Fruit fly (Drosophila melanogaster) whole organism, prepupa: ENCODE data around the gene CG31051.

Source experiments
- Blimp-1 ChIP-seq: fragments of 200-800 bp; sonication (Bioruptor generic); optimal IDR thresholded peaks from 3 replicates; lab custom pipeline; 2017; ENCODE audit warnings: missing biosample characterization, missing genetic modification characterization, mild to moderate bottlenecking, moderate library complexity, missing genetic modification reagents
- CG10631 ChIP-seq: fragments of 200-800 bp; sonication (Bioruptor generic); optimal IDR thresholded peaks from 2 replicates; lab custom pipeline; 2016; ENCODE audit warnings: missing biosample characterization, missing genetic modification characterization
- CG10669 ChIP-seq: fragments of 200-800 bp; sonication (Bioruptor generic); optimal IDR thresholded peaks from 3 replicates; lab custom pipeline; 2018; ENCODE audit warnings: missing biosample characterization, mild to moderate bottlenecking, missing genetic modification characterization, moderate library complexity
- CG11294 ChIP-seq: fragments of 200-800 bp; sonication (Bioruptor generic); IDR thresholded peaks from 2 replicates; pipeline ENCODE4 v1.3.6; 2022; ENCODE audit warnings: missing biosample characterization, missing genetic modification characterization
- CG11762 ChIP-seq: fragments of 200-800 bp; sonication (Bioruptor generic); optimal IDR thresholded peaks from 3 replicates; lab custom pipeline; 2016; ENCODE audit warnings: missing biosample characterization, missing genetic modification characterization; ENCODE audit not compliant: insufficient read depth
- CG11902 ChIP-seq: fragments of 200-800 bp; sonication (Bioruptor generic); optimal IDR thresholded peaks from 3 replicates; lab custom pipeline; 2016; ENCODE audit warnings: missing biosample characterization, missing genetic modification characterization
- CG1621 ChIP-seq: fragments of 200-800 bp; sonication (Bioruptor generic); optimal IDR thresholded peaks from 3 replicates; lab custom pipeline; 2018; ENCODE audit warnings: missing biosample characterization, mild to moderate bottlenecking, missing genetic modification characterization
- CG16779 ChIP-seq: fragments of 200-800 bp; sonication (Bioruptor generic); optimal IDR thresholded peaks from 3 replicates; lab custom pipeline; 2017; ENCODE audit warnings: missing biosample characterization, mild to moderate bottlenecking, missing genetic modification characterization
- CG3032 ChIP-seq: fragments of 200-800 bp; optimal IDR thresholded peaks from 2 replicates; lab custom pipeline; 2019; ENCODE audit warnings: missing biosample characterization, mild to moderate bottlenecking, missing genetic modification characterization, moderate library complexity
- CG31627 ChIP-seq: fragments of 200-800 bp; sonication (Bioruptor generic); optimal IDR thresholded peaks from 3 replicates; lab custom pipeline; 2016; ENCODE audit warnings: missing biosample characterization, missing genetic modification characterization
- CG32006 ChIP-seq: fragments of 200-800 bp; sonication (Bioruptor generic); optimal IDR thresholded peaks from 3 replicates; lab custom pipeline; 2017; ENCODE audit warnings: missing biosample characterization, mild to moderate bottlenecking, missing genetic modification characterization
- CG4318 ChIP-seq: fragments of 200-800 bp; sonication (Bioruptor generic); optimal IDR thresholded peaks from 3 replicates; lab custom pipeline; 2017; ENCODE audit warnings: missing biosample characterization, mild to moderate bottlenecking, missing genetic modification characterization
- CG6163 ChIP-seq: fragments of 200-800 bp; sonication (Bioruptor generic); IDR thresholded peaks from 3 replicates; pipeline ENCODE4 v1.3.6; 2022; ENCODE audit warnings: missing biosample characterization, missing genetic modification characterization
- CG6276 ChIP-seq: fragments of 200-800 bp; sonication (Bioruptor generic); optimal IDR thresholded peaks from 2 replicates; lab custom pipeline; 2017; ENCODE audit warnings: missing biosample characterization, mild to moderate bottlenecking, missing genetic modification characterization
- CG6808 ChIP-seq: fragments of 200-800 bp; sonication (Bioruptor generic); optimal IDR thresholded peaks from 3 replicates; lab custom pipeline; 2017; ENCODE audit warnings: missing biosample characterization, missing genetic modification characterization, mild to moderate bottlenecking, moderate library complexity, missing genetic modification reagents
- CG6854 ChIP-seq: fragments of 200-800 bp; sonication (Bioruptor generic); optimal IDR thresholded peaks from 2 replicates; lab custom pipeline; 2017; ENCODE audit warnings: missing biosample characterization, mild to moderate bottlenecking, missing genetic modification characterization
- CG7368 ChIP-seq: fragments of 200-800 bp; sonication (Bioruptor generic); optimal IDR thresholded peaks from 3 replicates; lab custom pipeline; 2016; ENCODE audit warnings: missing biosample characterization, missing genetic modification characterization
- CG8119 ChIP-seq: fragments of 200-800 bp; sonication (Bioruptor generic); IDR thresholded peaks from 3 replicates; pipeline ENCODE4 v1.3.6; 2022; ENCODE audit warnings: missing biosample characterization, missing genetic modification characterization
- CG8319 ChIP-seq: fragments of 200-800 bp; sonication (Bioruptor generic); optimal IDR thresholded peaks from 3 replicates; lab custom pipeline; 2016; ENCODE audit warnings: missing biosample characterization, missing genetic modification characterization
- CG8632 ChIP-seq: fragments of 200-800 bp; sonication (Bioruptor generic); optimal IDR thresholded peaks from 3 replicates; lab custom pipeline; 2016; ENCODE audit warnings: missing biosample characterization, missing genetic modification characterization
- Eip75B ChIP-seq: fragments of 200-800 bp; sonication (Bioruptor generic); optimal IDR thresholded peaks from 3 replicates; lab custom pipeline; 2016; ENCODE audit warnings: missing biosample characterization, missing genetic modification characterization
- Eip78C ChIP-seq: fragments of 200-800 bp; sonication (Bioruptor generic); peaks from one replicate; lab custom pipeline; 2016; ENCODE audit warnings: missing biosample characterization, missing genetic modification characterization
- Ets21C ChIP-seq: fragments of 200-800 bp; sonication (Bioruptor generic); optimal IDR thresholded peaks from 3 replicates; lab custom pipeline; 2016; ENCODE audit warnings: missing biosample characterization, missing genetic modification characterization
- Ets96B ChIP-seq: fragments of 200-800 bp; optimal IDR thresholded peaks from 2 replicates; lab custom pipeline; 2019; ENCODE audit warnings: missing biosample characterization, mild to moderate bottlenecking, missing genetic modification characterization, moderate library complexity
- Gug ChIP-seq: fragments of 200-800 bp; sonication (Bioruptor generic); IDR thresholded peaks from 2 replicates; pipeline ENCODE4 v1.3.6; 2022; ENCODE audit warnings: missing biosample characterization, missing genetic modification characterization
- Hr38 ChIP-seq: sonication (Bioruptor generic); optimal IDR thresholded peaks from 2 replicates; lab custom pipeline; 2016; ENCODE audit warnings: missing biosample characterization, missing genetic modification characterization
- Lpt ChIP-seq: fragments of 200-800 bp; sonication (Bioruptor generic); optimal IDR thresholded peaks from 3 replicates; lab custom pipeline; 2016; ENCODE audit warnings: missing biosample characterization, missing genetic modification characterization
- Met ChIP-seq: fragments of 200-800 bp; sonication (Bioruptor generic); optimal IDR thresholded peaks from 3 replicates; lab custom pipeline; 2016; ENCODE audit warnings: missing biosample characterization, missing genetic modification characterization
- Smox ChIP-seq: fragments of 200-800 bp; sonication (Bioruptor generic); optimal IDR thresholded peaks from 3 replicates; lab custom pipeline; 2016; ENCODE audit warnings: missing biosample characterization, missing genetic modification characterization
- Sox102F ChIP-seq: fragments of 200-800 bp; sonication (Bioruptor generic); optimal IDR thresholded peaks from 2 replicates; lab custom pipeline; 2016; ENCODE audit warnings: missing biosample characterization, mild to moderate bottlenecking, missing genetic modification characterization
- Sox14 ChIP-seq: fragments of 200-800 bp; sonication (Bioruptor generic); optimal IDR thresholded peaks from 3 replicates; lab custom pipeline; 2016; ENCODE audit warnings: missing biosample characterization, missing genetic modification characterization
- Sox15 ChIP-seq: fragments of 200-800 bp; sonication (Bioruptor generic); optimal IDR thresholded peaks from 3 replicates; lab custom pipeline; 2016; ENCODE audit warnings: missing biosample characterization, missing genetic modification characterization
- acj6 ChIP-seq: fragments of 200-800 bp; sonication (Bioruptor generic); optimal IDR thresholded peaks from 3 replicates; lab custom pipeline; 2016; ENCODE audit warnings: missing biosample characterization, missing genetic modification characterization
- cyc ChIP-seq: fragments of 200-800 bp; sonication (Bioruptor generic); optimal IDR thresholded peaks from 3 replicates; lab custom pipeline; 2016; ENCODE audit warnings: missing biosample characterization, missing genetic modification characterization
- dac ChIP-seq: fragments of 200-800 bp; sonication (Bioruptor generic); optimal IDR thresholded peaks from 2 replicates; lab custom pipeline; 2017; ENCODE audit warnings: missing biosample characterization, mild to moderate bottlenecking, missing genetic modification characterization
- dsx ChIP-seq: fragments of 200-800 bp; optimal IDR thresholded peaks from 3 replicates; lab custom pipeline; 2019; ENCODE audit warnings: missing biosample characterization, mild to moderate bottlenecking, missing genetic modification characterization, moderate library complexity; ENCODE audit not compliant: poor library complexity, severe bottlenecking
- eg ChIP-seq: fragments of 200-800 bp; sonication (Bioruptor generic); IDR thresholded peaks from 3 replicates; pipeline ENCODE4 v1.3.6; 2022; ENCODE audit warnings: missing biosample characterization, missing genetic modification characterization
- fd59A ChIP-seq: fragments of 200-800 bp; sonication (Bioruptor generic); optimal IDR thresholded peaks from 2 replicates; lab custom pipeline; 2017; ENCODE audit warnings: missing biosample characterization, mild to moderate bottlenecking, missing genetic modification characterization, missing genetic modification reagents
- lz ChIP-seq: fragments of 200-800 bp; sonication (Bioruptor generic); optimal IDR thresholded peaks from 3 replicates; lab custom pipeline; 2016; ENCODE audit warnings: missing biosample characterization, missing genetic modification characterization
- salr ChIP-seq, 2 experiments: fragments of 200-800 bp; sonication (Bioruptor generic); optimal IDR thresholded peaks; 3 replicates each; lab custom pipeline; 2016 to 2018; ENCODE audit warnings: missing biosample characterization in 2 of 2, missing genetic modification characterization in 2 of 2, mild to moderate bottlenecking in 1 of 2
- spab ChIP-seq: fragments of 200-800 bp; sonication (Bioruptor generic); optimal IDR thresholded peaks from 2 replicates; lab custom pipeline; 2017; ENCODE audit warnings: missing biosample characterization, mild to moderate bottlenecking, missing genetic modification characterization, missing genetic modification reagents
- ss ChIP-seq, 2 experiments: fragments of 200-800 bp; sonication (Bioruptor generic); optimal IDR thresholded peaks; 2 replicates in 1 of 2; 3 replicates in 1 of 2; lab custom pipeline; 2017 to 2018; ENCODE audit warnings: mild to moderate bottlenecking in 2 of 2, missing biosample characterization in 2 of 2, missing genetic modification characterization in 2 of 2, moderate library complexity in 1 of 2
- topi ChIP-seq: fragments of 200-800 bp; sonication (Bioruptor generic); optimal IDR thresholded peaks from 3 replicates; lab custom pipeline; 2016; ENCODE audit warnings: missing biosample characterization, missing genetic modification characterization
- vri ChIP-seq: fragments of 200-800 bp; sonication (Bioruptor generic); optimal IDR thresholded peaks from 3 replicates; lab custom pipeline; 2016; ENCODE audit warnings: missing biosample characterization, mild to moderate bottlenecking, missing genetic modification characterization

Gene CG31051

DNA sequence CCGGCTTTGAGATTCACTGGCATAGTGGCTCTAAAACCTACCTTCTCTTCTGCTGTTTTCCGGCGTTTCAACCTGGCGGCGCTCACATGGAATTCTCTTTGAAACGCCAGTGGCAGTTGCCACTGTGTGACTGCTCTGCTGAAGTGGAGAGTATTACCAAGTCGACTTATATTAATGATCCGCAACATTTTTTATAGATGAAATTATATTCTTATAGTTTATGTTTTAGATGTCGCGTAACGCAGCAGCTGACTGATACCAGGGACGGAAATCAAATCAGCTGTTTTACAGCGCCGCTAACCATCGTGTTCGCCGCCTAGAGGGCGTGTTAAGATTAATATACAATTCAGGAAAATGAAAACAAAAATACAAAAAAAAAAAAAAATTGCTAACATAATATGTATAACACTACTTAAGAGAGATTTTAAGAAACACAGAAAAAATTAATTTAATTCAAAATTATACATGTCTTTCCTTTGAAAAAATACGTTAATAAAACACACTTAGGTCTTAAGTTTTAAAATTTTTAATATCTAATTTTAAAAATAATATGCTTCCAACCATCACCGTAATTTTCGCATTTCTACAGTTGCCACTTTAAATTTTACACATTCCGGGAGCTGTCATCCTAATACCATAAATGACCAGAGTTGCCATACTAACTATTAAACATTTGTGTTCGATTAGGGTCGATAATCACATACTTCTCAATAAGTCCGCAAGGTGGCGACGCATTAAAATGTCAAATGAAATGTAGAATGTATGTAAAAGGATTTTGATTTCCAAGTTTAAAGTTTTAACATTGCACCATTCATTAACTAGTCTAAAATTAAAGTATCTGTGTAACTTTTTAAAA is 24.5 kb upstream of the CG31051 start, which contains the start of gene mIF2 (continued):
- TF ChIP-seq salr (GFP tag; optimal IDR thresholded peaks at IDR 0.05; lab: Kevin White, UChicago) (peak in 1 of 2 experiments; percentile 76), dac (peak; percentile 22), fd59A (GFP tag; lab: Kevin White, UChicago) (no peak), CG6854 (GFP tag; lab: Kevin White, UChicago) (no peak), CG11902 (GFP tag; lab: Kevin White, UChicago) (no peak), CG4318 (GFP tag; lab: Kevin White, UChicago) (no peak), CG31627 (no peak), Blimp-1 (GFP tag; lab: Kevin White, UChicago) (no peak), Eip78C (peak; percentile 74), Sox14 (GFP tag; lab: Kevin White, UChicago) (peak; percentile 23), lz (GFP tag; lab: Kevin White, UChicago) (peak; percentile 14), vri (GFP tag; lab: Kevin White, UChicago) (peak; percentile 48), Smox (GFP tag; lab: Kevin White, UChicago) (no peak), CG8319 (GFP tag; lab: Kevin White, UChicago) (no peak), CG8632 (GFP tag; lab: Kevin White, UChicago) (no peak), Lpt (GFP tag; lab: Kevin White, UChicago) (peak; percentile 60), CG6808 (GFP tag; lab: Kevin White, UChicago) (peak; percentile 39), CG7368 (GFP tag; lab: Kevin White, UChicago) (no peak), Met (GFP tag; lab: Kevin White, UChicago) (peak; percentile 43), cyc (GFP tag; lab: Kevin White, UChicago) (peak; percentile 21), CG32006 (GFP tag; lab: Kevin White, UChicago) (peak; percentile 66), Sox102F (peak; percentile 10), topi (GFP tag; lab: Kevin White, UChicago) (peak; percentile 43), CG11762 (GFP tag; lab: Kevin White, UChicago) (no peak), Gug (GFP tag; lab: Robert Waterston, UW) (peak; percentile 67), CG11294 (GFP tag; lab: Robert Waterston, UW) (no peak), spab (peak; percentile 22), CG6163 (GFP tag; lab: Robert Waterston, UW) (peak; percentile 78)
- TF ChIP-seq, all 60 proteins: peak for 39

DNA sequence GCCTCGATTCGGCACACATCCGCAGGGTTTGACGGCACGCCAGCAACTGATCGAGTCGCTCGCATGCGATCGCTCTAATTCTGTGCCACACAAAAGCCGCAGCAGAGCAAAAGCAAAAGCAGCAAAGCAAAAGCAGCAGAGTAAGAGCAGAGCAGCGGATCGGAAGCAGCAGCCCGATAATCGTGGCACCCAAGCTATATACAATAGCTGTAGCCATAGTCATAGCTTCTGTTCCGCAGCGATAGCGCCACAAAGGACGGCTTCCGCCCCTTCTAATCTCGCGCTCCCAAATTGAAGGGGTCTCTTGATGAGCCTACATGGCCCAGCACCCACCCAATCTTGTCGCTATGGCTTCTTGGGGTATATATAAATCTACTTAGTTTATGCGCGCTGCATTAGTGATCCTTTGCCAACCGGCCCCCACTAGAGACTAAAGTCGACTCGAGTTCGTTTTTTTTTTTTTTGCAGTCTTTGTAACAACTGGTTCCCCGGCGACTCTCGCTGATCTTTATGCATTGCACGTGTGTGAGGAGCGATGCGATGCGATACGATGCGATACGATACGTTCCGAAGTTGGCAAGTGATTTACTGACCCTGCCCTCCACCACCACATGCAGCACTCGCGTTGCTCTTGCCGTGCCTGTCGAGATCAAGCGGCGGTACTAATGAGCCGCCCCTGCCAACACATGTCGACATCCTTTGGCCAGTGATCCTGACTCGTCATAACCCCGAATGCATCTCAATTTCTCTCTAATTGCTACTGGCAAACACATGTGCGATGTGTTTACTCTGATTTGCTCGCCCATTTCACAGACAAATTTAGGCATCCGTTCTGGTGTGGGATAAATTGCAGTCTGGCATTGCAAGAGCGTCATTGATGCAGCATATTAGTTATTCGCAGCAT is 20.2 kb upstream of the CG31051 start, which contains the start of gene Ppn:
TSS of gene Ppn (minus strand) at position 51 of the 904 bp plus-strand sequence.
- TF ChIP-seq CG31627, result no peak
- no peak for TF ChIP-seq Met (GFP tag; lab: Kevin White, UChicago)
- no peak for TF ChIP-seq CG6854 (GFP tag; lab: Kevin White, UChicago)
- TF ChIP-seq CG10631 (GFP tag; lab: Kevin White, UChicago), result no peak
- no peak for TF ChIP-seq Ets21C (GFP tag; lab: Kevin White, UChicago)
- no peak for TF ChIP-seq CG8119 (GFP tag; lab: Robert Waterston, UW)
- no peak for TF ChIP-seq CG10669 (GFP tag; lab: Kevin White, UChicago)
- no peak for TF ChIP-seq CG16779 (tag; lab: Kevin White, UChicago)
- TF ChIP-seq CG4318 (GFP tag; lab: Kevin White, UChicago), result no peak
- TF ChIP-seq CG1621 (tag; lab: Kevin White, UChicago), result peak; percentile 5
- no peak for TF ChIP-seq Sox102F
- no peak for TF ChIP-seq Sox15
- no peak for TF ChIP-seq Ets96B (tag; lab: Kevin White, UChicago)
- TF ChIP-seq eg (GFP tag; lab: Robert Waterston, UW), result 0 out of 3 replicates have a peak, but pooled peaks have one; percentile 5
- TF ChIP-seq cyc (GFP tag; lab: Kevin White, UChicago), result no peak
- peak; percentile 31 to 38 for TF ChIP-seq ss (GFP tag; optimal IDR thresholded peaks at IDR 0.05; lab: Kevin White, UChicago)
- TF ChIP-seq Eip75B, result no peak
- peak; percentile 35; the same call in 1 of the 3 replicates for TF ChIP-seq CG6163 (GFP tag; lab: Robert Waterston, UW)
- no peak for TF ChIP-seq CG6276
- no peak for TF ChIP-seq acj6 (GFP tag; lab: Kevin White, UChicago)
- no peak for TF ChIP-seq CG3032 (tag; lab: Kevin White, UChicago)
- TF ChIP-seq Sox14 (GFP tag; lab: Kevin White, UChicago), result no peak
- TF ChIP-seq Lpt (GFP tag; lab: Kevin White, UChicago), result no peak
- no peak for TF ChIP-seq Hr38 (GFP tag; lab: Kevin White, UChicago)
- TF ChIP-seq fd59A (GFP tag; lab: Kevin White, UChicago), result no peak
- no peak for TF ChIP-seq Smox (GFP tag; lab: Kevin White, UChicago)
- TF ChIP-seq dsx (GFP tag; lab: Kevin White, UChicago), result peak; percentile 52
- TF ChIP-seq CG11294 (GFP tag; lab: Robert Waterston, UW), result no peak
- no peak for TF ChIP-seq Blimp-1 (GFP tag; lab: Kevin White, UChicago)
